Worm (Caenorhabditis elegans): Measurements from ENCODE around the gene F42G8.8.
A peak's percentile ranks its signal among the peaks of the same experiment; 100 is the strongest.

F42G8.8 gene

DNA sequence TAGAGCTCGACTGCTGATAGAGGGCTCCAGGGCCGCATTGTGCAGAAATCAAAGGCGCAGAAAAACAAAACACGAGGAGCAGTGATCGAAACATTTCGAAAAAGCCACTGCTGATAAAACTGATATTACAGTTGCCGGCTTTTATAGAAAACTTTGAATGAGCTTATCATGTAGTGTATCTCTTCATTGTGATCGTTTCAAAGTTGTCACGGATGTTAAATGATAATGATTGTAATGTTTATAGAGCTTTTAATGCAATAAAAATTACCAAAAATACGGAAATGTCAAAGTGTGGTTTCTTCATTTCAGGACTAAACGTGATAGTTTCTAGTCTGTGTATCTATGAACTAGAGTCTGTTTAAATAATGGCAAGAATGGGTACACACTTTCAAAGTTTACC is 49.8 kb downstream of the F42G8.8 start, which contains the start of gene clec-52:
clec-52 (minus strand) TSS at position 101 of the 400 bp plus-strand sequence.
- TF ChIP-seq elt-2 (tag; optimal IDR thresholded peaks at IDR 0.05) (peak; percentile 23), nhr-67 (tag; optimal IDR thresholded peaks at IDR 0.05) (no peak)

ce11 chrIV:8169674-8170073 is 50.8 kb downstream of the F42G8.8 start, which contains the start of gene C07G1.15:
C07G1.15 (plus strand) TSS chrIV:8169974.
- TF ChIP-seq nhr-28 (tag; optimal IDR thresholded peaks at IDR 0.05) (no peak), nhr-43 (tag; optimal IDR thresholded peaks at IDR 0.05; ENCODE audit: poor library complexity, severe bottlenecking) (no peak), lin-39 (tag; optimal IDR thresholded peaks at IDR 0.05) (no peak), pha-4 (tag; optimal IDR thresholded peaks at IDR 0.05) (no peak), ceh-82 (tag; optimal IDR thresholded peaks at IDR 0.05) (no peak), fkh-2 (tag; optimal IDR thresholded peaks at IDR 0.05) (no peak), elt-1 (tag; optimal IDR thresholded peaks at IDR 0.05) (no peak), pqm-1 (tag; optimal IDR thresholded peaks at IDR 0.05) (no peak), egl-5 (tag; optimal IDR thresholded peaks at IDR 0.05) (no peak), nhr-77 (tag; optimal IDR thresholded peaks at IDR 0.05) (no peak), ZK546.5 (tag; optimal IDR thresholded peaks at IDR 0.05) (no peak), skn-1 (tag; optimal IDR thresholded peaks at IDR 0.05) (no peak), egl-27 (tag; optimal IDR thresholded peaks at IDR 0.05) (no peak)

DNA sequence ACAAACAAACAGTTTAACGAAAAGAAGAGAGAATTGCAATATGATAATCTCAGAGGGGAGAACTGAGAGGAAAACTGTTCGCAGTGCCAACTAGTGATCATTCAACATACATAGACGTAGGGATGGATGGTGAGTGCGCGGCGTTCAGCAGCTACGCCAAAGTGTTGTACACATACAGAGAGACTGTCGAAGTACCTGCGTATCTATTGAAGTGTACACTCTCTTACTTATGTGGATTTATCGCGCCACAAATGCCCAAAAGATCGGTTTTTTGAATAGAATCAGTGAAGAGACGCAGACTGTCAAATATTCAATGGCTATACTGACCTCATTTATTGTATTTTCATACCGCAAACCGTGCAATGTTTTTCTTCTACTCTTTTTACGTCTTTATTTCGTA is 51.4 kb downstream of the F42G8.8 start:
- TF ChIP-seq ceh-28 (tag; optimal IDR thresholded peaks at IDR 0.05) (peak; percentile 62), elt-3 (tag; optimal IDR thresholded peaks at IDR 0.05) (no peak), nhr-25 (tag; optimal IDR thresholded peaks at IDR 0.05) (peak; percentile 79), nhr-23 (tag; optimal IDR thresholded peaks at IDR 0.05) (peak; percentile 90), ZK546.5 (tag; optimal IDR thresholded peaks at IDR 0.05) (no peak), pha-4 (tag; optimal IDR thresholded peaks at IDR 0.05) (peak; percentile 89), nhr-237 (tag; optimal IDR thresholded peaks at IDR 0.05) (no peak), nhr-11 (tag; optimal IDR thresholded peaks at IDR 0.05) (no peak), jun-1 (tag; optimal IDR thresholded peaks at IDR 0.05) (no peak)

All from whole organism, L3 larva.